Worm (Caenorhabditis elegans) whole organism, mixed stage, embryonic: Measurements from ENCODE around the gene pfn-2.

Experiments
- blmp-1 ChIP-seq: fragments of 150-350 bp; optimal IDR thresholded peaks from 2 replicates; lab custom pipeline; 2014; ENCODE audit warnings: missing biosample characterization, missing genetic modification characterization
- lsy-2 ChIP-seq: fragments of 150-350 bp; optimal IDR thresholded peaks from 2 replicates; lab custom pipeline; 2014; ENCODE audit warnings: missing biosample characterization, missing genetic modification characterization
- nhr-237 ChIP-seq: fragments of 150-350 bp; optimal IDR thresholded peaks from 2 replicates; lab custom pipeline; 2014; ENCODE audit warnings: missing biosample characterization, missing genetic modification characterization
- nhr-76 ChIP-seq: sonication (generic microtip); optimal IDR thresholded peaks from 2 replicates; lab custom pipeline; 2017; ENCODE audit warnings: missing biosample characterization, missing genetic modification characterization
- pha-4 ChIP-seq: fragments of 150-350 bp; optimal IDR thresholded peaks from 2 replicates; lab custom pipeline; 2018; ENCODE audit warnings: missing biosample characterization, missing genetic modification reagents, missing genetic modification characterization
- tbx-8 ChIP-seq: fragments of 200-800 bp; sonication (Bioruptor generic); optimal IDR thresholded peaks from 2 replicates; lab custom pipeline; 2018; ENCODE audit warnings: mild to moderate bottlenecking, missing genetic modification characterization, moderate library complexity, missing compliant biosample characterization
- unc-39 ChIP-seq: fragments of 150-350 bp; optimal IDR thresholded peaks from 2 replicates; lab custom pipeline; 2014; ENCODE audit warnings: missing biosample characterization, missing genetic modification characterization
- unc-62 ChIP-seq: fragments of 150-350 bp; optimal IDR thresholded peaks from 2 replicates; lab custom pipeline; 2014; ENCODE audit warnings: missing biosample characterization, missing genetic modification reagents, missing genetic modification characterization
- ztf-11 ChIP-seq: fragments of 150-350 bp; optimal IDR thresholded peaks from 2 replicates; lab custom pipeline; 2014; ENCODE audit warnings: missing biosample characterization, missing genetic modification characterization

- TF ChIP-seq lsy-2 (no peak), blmp-1 (tag; lab: Kevin White, UChicago) (no peak), ztf-11 (no peak), unc-62 (GFP tag; lab: Kevin White, UChicago) (peak; percentile 30), unc-39 (no peak), nhr-76 (tag; lab: Kevin White, UChicago) (no peak), nhr-237 (tag; lab: Kevin White, UChicago) (no peak), tbx-8 (GFP tag; lab: Kevin White, UChicago) (peak; percentile 62), pha-4 (tag; lab: Kevin White, UChicago) (peak; percentile 15)
Observed at ce11 chrX:5319214-5319838, 34.5 kb downstream of the pfn-2 start.
